Worm (Caenorhabditis elegans): Measurements from ENCODE around the gene cyp-33C2.

- TF ChIP-seq zag-1 (tag; optimal IDR thresholded peaks at IDR 0.05) (no peak), aly-2 (tag; optimal IDR thresholded peaks at IDR 0.05) (no peak)
Measured at ce11 chrV:2137010-2137409, 46.3 kb upstream of the cyp-33C2 start.

Measured in whole organism, L3 larva.